Worm (Caenorhabditis elegans): ENCODE data around the gene F09B12.7.

F09B12.7 gene

ce11 chrX:15072877-15073276, 22.0 kb downstream of the F09B12.7 start:
- TF ChIP-seq nhr-28 (tag; optimal IDR thresholded peaks at IDR 0.05) (peak; percentile 28), gei-8 (GFP tag; optimal IDR thresholded peaks at IDR 0.05) (no peak), pqm-1 (tag; optimal IDR thresholded peaks at IDR 0.05) (no peak), mxl-3 (GFP tag; optimal IDR thresholded peaks at IDR 0.05) (peak; percentile 35), ctbp-1 (GFP tag; IDR thresholded peaks at IDR 0.05) (no peak), lir-3 (tag; optimal IDR thresholded peaks at IDR 0.05) (no peak), unc-62 (GFP tag; optimal IDR thresholded peaks at IDR 0.05 in 1 of 2) (peak in 1 of 2 experiments; percentile 99), unc-62 (tag; optimal IDR thresholded peaks at IDR 0.05) (no peak), zfp-3 (GFP tag; conservative IDR thresholded peaks at IDR 0.05) (no peak), dmd-9 (GFP tag; IDR thresholded peaks at IDR 0.05) (no peak), ceh-28 (tag; optimal IDR thresholded peaks at IDR 0.05) (peak; percentile 21), F26F4.8 (GFP tag; conservative IDR thresholded peaks at IDR 0.05) (no peak), dmd-6 (GFP tag; IDR thresholded peaks at IDR 0.05) (0 out of 2 replicates have a peak, but pooled peaks have one; percentile 17), nhr-41 (GFP tag; IDR thresholded peaks at IDR 0.05) (no peak), zag-1 (tag; optimal IDR thresholded peaks at IDR 0.05) (no peak), aha-1 (tag) (peak; percentile 2), hlh-30 (tag; optimal IDR thresholded peaks at IDR 0.05; ENCODE audit: insufficient read depth) (peak; percentile 35), nhr-25 (tag; optimal IDR thresholded peaks at IDR 0.05; ENCODE audit: borderline replicate concordance, insufficient read depth) (peak; percentile 22), rbr-2 (tag; optimal IDR thresholded peaks at IDR 0.05) (no peak), hlh-11 (tag; optimal IDR thresholded peaks at IDR 0.05) (peak; percentile 54)

DNA sequence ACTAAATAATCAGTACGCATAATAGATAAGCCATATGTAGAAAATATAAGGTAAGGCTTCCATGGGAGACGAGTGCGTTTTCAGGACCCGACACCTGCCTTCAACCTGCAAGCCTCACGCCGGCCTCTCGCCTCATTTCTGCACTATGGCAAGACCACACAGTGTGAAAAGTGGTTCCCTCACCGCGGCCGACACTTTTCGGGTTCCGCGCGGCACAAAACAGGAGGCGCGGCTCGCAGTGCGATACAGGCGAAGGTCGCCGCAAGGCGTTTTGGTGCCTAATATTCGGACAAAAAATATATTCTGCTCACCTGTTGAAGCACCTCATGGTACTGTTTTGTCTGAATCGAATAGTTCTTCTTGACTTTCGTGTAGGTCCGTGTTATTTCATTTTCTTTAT, 24.7 kb downstream of the F09B12.7 start:
- TF ChIP-seq Y48G9A.11 (GFP tag; IDR thresholded peaks at IDR 0.05) (no peak), set-16 (GFP tag; IDR thresholded peaks at IDR 0.05) (peak; percentile 80)

ce11 chrX:15069242-15069641, 25.6 kb downstream of the F09B12.7 start, which contains the start of gene mam-6:
Gene mam-6 (minus strand): TSS chrX:15069342.
- TF ChIP-seq daf-16 (GFP tag; optimal IDR thresholded peaks at IDR 0.05) (no peak), daf-16 (tag; optimal IDR thresholded peaks at IDR 0.05) (no peak), mes-2 (tag; optimal IDR thresholded peaks at IDR 0.05; ENCODE audit: poor library complexity, severe bottlenecking) (no peak), nhr-76 (tag; optimal IDR thresholded peaks at IDR 0.05) (no peak), ces-1 (GFP tag; optimal IDR thresholded peaks at IDR 0.05) (no peak), hlh-11 (tag; optimal IDR thresholded peaks at IDR 0.05) (no peak), zfp-3 (GFP tag; conservative IDR thresholded peaks at IDR 0.05) (no peak), vab-7 (GFP tag; IDR thresholded peaks at IDR 0.05) (no peak), nhr-28 (tag; optimal IDR thresholded peaks at IDR 0.05) (no peak), dmd-8 (GFP tag; IDR thresholded peaks at IDR 0.05) (no peak), cey-2 (tag; optimal IDR thresholded peaks at IDR 0.05; ENCODE audit: borderline replicate concordance, insufficient read depth) (no peak), ceh-82 (tag; optimal IDR thresholded peaks at IDR 0.05) (no peak), fkh-10 (GFP tag; optimal IDR thresholded peaks at IDR 0.05) (no peak), lsy-2 (tag; optimal IDR thresholded peaks at IDR 0.05) (no peak), nhr-42 (GFP tag; IDR thresholded peaks at IDR 0.05) (no peak), jun-1 (tag; optimal IDR thresholded peaks at IDR 0.05) (no peak)

DNA sequence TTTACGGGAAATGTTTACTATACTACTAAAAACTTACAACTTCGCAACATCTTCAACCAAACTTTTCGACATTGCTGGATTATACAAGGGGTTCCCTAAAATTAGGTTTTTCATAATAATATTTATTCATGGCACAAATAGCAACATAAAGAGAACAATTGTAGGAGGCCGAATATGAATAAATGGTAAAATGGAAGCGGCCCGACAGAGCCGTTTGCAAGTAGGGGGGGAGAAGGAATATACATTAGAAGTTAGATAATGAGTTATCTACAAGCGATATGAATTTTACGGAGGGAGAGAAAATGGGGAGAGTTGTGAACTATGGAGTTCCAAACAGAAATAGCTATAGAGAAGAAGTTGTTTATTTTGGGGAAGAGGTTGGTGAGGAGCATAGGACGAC, 34.6 kb downstream of the F09B12.7 start, which contains the start of gene fbxa-96:
TSS of gene fbxa-96 (minus strand) at position 101 of the 400 bp plus-strand sequence.
- TF ChIP-seq rbr-2 (tag; optimal IDR thresholded peaks at IDR 0.05): no peak
- peak; percentile 9 for TF ChIP-seq aha-1 (tag)

- TF ChIP-seq aha-1 (tag): peak; percentile 97
- TF ChIP-seq duxl-1 (tag; optimal IDR thresholded peaks at IDR 0.05; ENCODE audit: poor library complexity): no peak
- TF ChIP-seq unc-62 (GFP tag; optimal IDR thresholded peaks at IDR 0.05 in 1 of 2): peak in 1 of 2 experiments; percentile 14
- TF ChIP-seq unc-62 (tag; optimal IDR thresholded peaks at IDR 0.05): no peak
Measured at ce11 chrX:15057900-15058299, 37.0 kb downstream of the F09B12.7 start.
